Fruit fly (Drosophila melanogaster): ENCODE data around the gene CG31735.

- TF ChIP-seq CG1620 (GFP tag; optimal IDR thresholded peaks at IDR 0.05) (no peak), Crg-1 (GFP tag; optimal IDR thresholded peaks at IDR 0.05) (no peak), CG33017 (tag; optimal IDR thresholded peaks at IDR 0.05) (no peak), Hr96 (GFP tag; optimal IDR thresholded peaks at IDR 0.05) (no peak), CG7101 (tag; optimal IDR thresholded peaks at IDR 0.05) (no peak), Clk (GFP tag; optimal IDR thresholded peaks at IDR 0.05) (no peak), toe (GFP tag; optimal IDR thresholded peaks at IDR 0.05) (no peak), tj (GFP tag; optimal IDR thresholded peaks at IDR 0.05) (no peak), ovo (GFP tag; optimal IDR thresholded peaks at IDR 0.05) (no peak), Mnt (GFP tag; optimal IDR thresholded peaks at IDR 0.05) (no peak), CG7045 (GFP tag; optimal IDR thresholded peaks at IDR 0.05) (no peak)
These were observed 7.1 kb downstream of the CG31735 start, which contains the start of gene CG31821 for dm6 chr2L:15902310-15902709.
